Worm (Caenorhabditis elegans) whole organism, L2 larva: Measurements from ENCODE around the gene K04C2.5.
A peak's percentile ranks its signal among the peaks of the same experiment; 100 is the strongest.

ENCODE experiments used
- C34F6.9 ChIP-seq: fragments of 150-350 bp; optimal IDR thresholded peaks from 2 replicates; lab custom pipeline; 2014; ENCODE audit warnings: missing biosample characterization, missing genetic modification characterization
- F13H6.1 ChIP-seq: sonication (generic microtip); optimal IDR thresholded peaks from 2 replicates; lab custom pipeline; 2016; ENCODE audit warnings: missing genetic modification characterization, missing compliant biosample characterization
- Y55F3AM.14 ChIP-seq: fragments of 200-800 bp; sonication (Bioruptor generic); optimal IDR thresholded peaks from 2 replicates; lab custom pipeline; 2018; ENCODE audit warnings: mild to moderate bottlenecking, missing genetic modification characterization, missing compliant biosample characterization
- ZK546.5 ChIP-seq: sonication (generic microtip); optimal IDR thresholded peaks from 2 replicates; lab custom pipeline; 2017; ENCODE audit warnings: missing biosample characterization, missing genetic modification characterization
- alr-1 ChIP-seq: fragments of 150-350 bp; optimal IDR thresholded peaks from 2 replicates; lab custom pipeline; 2014; ENCODE audit warnings: missing biosample characterization, missing genetic modification characterization
- aly-2 ChIP-seq: fragments of 150-350 bp; optimal IDR thresholded peaks from 2 replicates; lab custom pipeline; 2014; ENCODE audit warnings: missing biosample characterization, missing genetic modification characterization
- ama-1 ChIP-seq: fragments of 150-350 bp; optimal IDR thresholded peaks from 2 replicates; lab custom pipeline; 2018; ENCODE audit warnings: inconsistent platforms
- blmp-1 ChIP-seq: sonication (generic microtip); optimal IDR thresholded peaks from 2 replicates; lab custom pipeline; 2017; ENCODE audit warnings: missing genetic modification characterization, mild to moderate bottlenecking, missing compliant biosample characterization, antibody characterized with exemption, moderate library complexity; ENCODE audit not compliant: insufficient read depth
- ceh-16 ChIP-seq: fragments of 150-350 bp; optimal IDR thresholded peaks from 2 replicates; lab custom pipeline; 2014; ENCODE audit warnings: missing biosample characterization, missing genetic modification characterization
- ceh-82 ChIP-seq: fragments of 150-350 bp; optimal IDR thresholded peaks from 2 replicates; lab custom pipeline; 2014; ENCODE audit warnings: missing biosample characterization, missing genetic modification characterization
- crh-2 ChIP-seq: sonication (generic microtip); optimal IDR thresholded peaks from 2 replicates; lab custom pipeline; 2017; ENCODE audit warnings: missing biosample characterization, missing genetic modification characterization
- dmd-4 ChIP-seq: sonication (generic microtip); optimal IDR thresholded peaks from 2 replicates; lab custom pipeline; 2017; ENCODE audit warnings: missing biosample characterization, missing genetic modification characterization
- egl-27 ChIP-seq: sonication (generic microtip); optimal IDR thresholded peaks from 3 replicates; lab custom pipeline; 2017; ENCODE audit warnings: missing biosample characterization, missing genetic modification reagents, missing genetic modification characterization
- elt-1 ChIP-seq: fragments of 150-350 bp; optimal IDR thresholded peaks from 2 replicates; lab custom pipeline; 2014; ENCODE audit warnings: missing biosample characterization, missing genetic modification characterization
- elt-3 ChIP-seq: sonication (generic microtip); optimal IDR thresholded peaks from 2 replicates; lab custom pipeline; 2017; ENCODE audit warnings: missing biosample characterization, missing genetic modification characterization
- fos-1 ChIP-seq: fragments of 150-350 bp; optimal IDR thresholded peaks from 2 replicates; lab custom pipeline; 2014; ENCODE audit warnings: missing biosample characterization, missing genetic modification characterization
- gmeb-1 ChIP-seq: fragments of 150-350 bp; optimal IDR thresholded peaks from 2 replicates; lab custom pipeline; 2014; ENCODE audit warnings: missing biosample characterization, missing genetic modification characterization
- lin-13 ChIP-seq: fragments of 150-350 bp; optimal IDR thresholded peaks from 2 replicates; lab custom pipeline; 2014; ENCODE audit warnings: missing biosample characterization, missing genetic modification reagents, missing genetic modification characterization
- lin-39 ChIP-seq: fragments of 150-350 bp; optimal IDR thresholded peaks from 2 replicates; lab custom pipeline; 2014; ENCODE audit warnings: missing biosample characterization, missing genetic modification reagents, missing genetic modification characterization
- lsy-2 ChIP-seq, 2 experiments: fragments of 150-350 bp in 1 of 2; sonication (generic microtip) in 1 of 2; optimal IDR thresholded peaks; 2 replicates each; lab custom pipeline; 2014 to 2017; ENCODE audit warnings: missing biosample characterization in 2 of 2, missing genetic modification characterization in 2 of 2
- mab-5 ChIP-seq: fragments of 150-350 bp; optimal IDR thresholded peaks from 2 replicates; lab custom pipeline; 2014; ENCODE audit warnings: missing biosample characterization, missing genetic modification characterization
- mbf-1 ChIP-seq: sonication (generic microtip); optimal IDR thresholded peaks from 2 replicates; lab custom pipeline; 2017; ENCODE audit warnings: missing biosample characterization, missing genetic modification characterization
- nhr-10 ChIP-seq: sonication (generic microtip); optimal IDR thresholded peaks from 2 replicates; lab custom pipeline; 2017; ENCODE audit warnings: missing biosample characterization, missing genetic modification characterization
- nhr-11 ChIP-seq: fragments of 150-350 bp; optimal IDR thresholded peaks from 2 replicates; lab custom pipeline; 2014; ENCODE audit warnings: missing biosample characterization, missing genetic modification characterization
- nhr-12 ChIP-seq: fragments of 150-350 bp; optimal IDR thresholded peaks from 2 replicates; lab custom pipeline; 2014; ENCODE audit warnings: missing biosample characterization, missing genetic modification characterization
- nhr-129 ChIP-seq: fragments of 150-350 bp; optimal IDR thresholded peaks from 2 replicates; lab custom pipeline; 2014; ENCODE audit warnings: missing biosample characterization, missing genetic modification characterization
- nhr-21 ChIP-seq: fragments of 150-350 bp; optimal IDR thresholded peaks from 2 replicates; lab custom pipeline; 2014; ENCODE audit warnings: missing biosample characterization, missing genetic modification characterization
- nhr-23 ChIP-seq: fragments of 150-350 bp; optimal IDR thresholded peaks from 2 replicates; lab custom pipeline; 2014; ENCODE audit warnings: missing biosample characterization, missing genetic modification reagents, missing genetic modification characterization
- nhr-237 ChIP-seq: fragments of 150-350 bp; optimal IDR thresholded peaks from 2 replicates; lab custom pipeline; 2014; ENCODE audit warnings: missing biosample characterization, missing genetic modification characterization
- nhr-25 ChIP-seq: fragments of 150-350 bp; sonication (generic microtip); optimal IDR thresholded peaks from 3 replicates; lab custom pipeline; 2014; ENCODE audit warnings: missing biosample characterization, missing genetic modification characterization
- nhr-6 ChIP-seq: fragments of 150-350 bp; optimal IDR thresholded peaks from 2 replicates; lab custom pipeline; 2014; ENCODE audit warnings: missing biosample characterization, missing genetic modification characterization
- nhr-77 ChIP-seq: fragments of 150-350 bp; optimal IDR thresholded peaks from 2 replicates; lab custom pipeline; 2014; ENCODE audit warnings: missing biosample characterization, missing genetic modification characterization
- peb-1 ChIP-seq: fragments of 150-350 bp; optimal IDR thresholded peaks from 2 replicates; lab custom pipeline; 2014; ENCODE audit warnings: missing biosample characterization, missing genetic modification characterization
- skn-1 ChIP-seq: sonication (generic microtip); optimal IDR thresholded peaks from 2 replicates; lab custom pipeline; 2017; ENCODE audit warnings: missing biosample characterization, missing genetic modification characterization
- sma-3 ChIP-seq: sonication (generic microtip); optimal IDR thresholded peaks from 2 replicates; lab custom pipeline; 2016; ENCODE audit warnings: missing genetic modification reagents, missing genetic modification characterization, missing compliant biosample characterization
- sma-9 ChIP-seq, 2 experiments: fragments of 150-350 bp in 1 of 2; sonication (generic microtip) in 1 of 2; optimal IDR thresholded peaks; 2 replicates each; lab custom pipeline; 2014 to 2016; ENCODE audit warnings: missing genetic modification characterization in 2 of 2, mild to moderate bottlenecking in 1 of 2, missing biosample characterization in 1 of 2, missing compliant biosample characterization in 1 of 2, missing genetic modification reagents in 1 of 2, moderate library complexity in 1 of 2
- snpc-4 ChIP-seq: fragments of 150-350 bp; optimal IDR thresholded peaks from 2 replicates; lab custom pipeline; 2014; ENCODE audit warnings: missing biosample characterization, missing genetic modification characterization
- unc-39 ChIP-seq: fragments of 150-350 bp; optimal IDR thresholded peaks from 2 replicates; lab custom pipeline; 2014; ENCODE audit warnings: missing biosample characterization, missing genetic modification characterization
- unc-55 ChIP-seq: fragments of 150-350 bp; sonication (generic microtip); optimal IDR thresholded peaks from 3 replicates; lab custom pipeline; 2014; ENCODE audit warnings: missing biosample characterization, missing genetic modification reagents, missing genetic modification characterization
- unc-62 ChIP-seq: fragments of 150-350 bp; optimal IDR thresholded peaks from 2 replicates; lab custom pipeline; 2014; ENCODE audit warnings: missing biosample characterization, missing genetic modification reagents, missing genetic modification characterization
- zag-1 ChIP-seq: fragments of 150-350 bp; optimal IDR thresholded peaks from 2 replicates; lab custom pipeline; 2014; ENCODE audit warnings: missing biosample characterization, missing genetic modification characterization
- ztf-1 ChIP-seq: fragments of 200-800 bp; sonication (Bioruptor generic); conservative IDR thresholded peaks from 2 replicates; pipeline ENCODE4 v1.3.6; 2022; ENCODE audit warnings: missing genetic modification characterization, missing compliant biosample characterization
- ztf-11 ChIP-seq: sonication (generic microtip); optimal IDR thresholded peaks from 2 replicates; lab custom pipeline; 2017; ENCODE audit warnings: missing biosample characterization, missing genetic modification characterization
- ztf-4 ChIP-seq: fragments of 150-350 bp; optimal IDR thresholded peaks from 2 replicates; lab custom pipeline; 2014; ENCODE audit warnings: missing biosample characterization, missing genetic modification characterization

K04C2.5 gene

ce11 chrIII:6869268-6869667, 22.2 kb downstream of the K04C2.5 start, which contains the start of the genes cra-1 and kbp-1 (continued):
- TF ChIP-seq nhr-10 (tag; lab: Kevin White, UChicago) (no peak), skn-1 (no peak), zag-1 (no peak), unc-39 (tag; lab: Kevin White, UChicago) (no peak), lsy-2 (tag; optimal IDR thresholded peaks at IDR 0.05; lab: Kevin White, UChicago) (peak; percentile 1 to 59), nhr-6 (tag; lab: Kevin White, UChicago) (no peak), elt-1 (no peak), ztf-4 (tag; lab: Kevin White, UChicago) (no peak), ama-1 (no peak), fos-1 (tag; lab: Kevin White, UChicago) (no peak), unc-62 (GFP tag; lab: Kevin White, UChicago) (no peak), ceh-82 (no peak)

- TF ChIP-seq alr-1 (tag; lab: Kevin White, UChicago) = no peak
- no peak for TF ChIP-seq elt-1
- peak; percentile 12 for TF ChIP-seq sma-9 (GFP tag; optimal IDR thresholded peaks at IDR 0.05; lab: Kevin White, UChicago)
- TF ChIP-seq sma-9 (tag; optimal IDR thresholded peaks at IDR 0.05; lab: Kevin White, UChicago) = no peak
- TF ChIP-seq Y55F3AM.14 (GFP tag; lab: Kevin White, UChicago) = no peak
- TF ChIP-seq blmp-1 (tag; lab: Kevin White, UChicago) = peak; percentile 86
- TF ChIP-seq lin-13 (GFP tag; lab: Kevin White, UChicago) = no peak
- peak; percentile 49 for TF ChIP-seq C34F6.9 (tag; lab: Kevin White, UChicago)
- TF ChIP-seq unc-55 (GFP tag; lab: Kevin White, UChicago) = no peak
- no peak for TF ChIP-seq nhr-21 (tag; lab: Kevin White, UChicago)
- no peak for TF ChIP-seq unc-62 (GFP tag; lab: Kevin White, UChicago)
- TF ChIP-seq sma-3 (GFP tag; lab: Kevin White, UChicago) = no peak
- peak; percentile 1 for TF ChIP-seq nhr-129 (tag; lab: Kevin White, UChicago)
- TF ChIP-seq gmeb-1 (tag; lab: Kevin White, UChicago) = peak; percentile 12
- peak in 1 of 2 experiments; percentile 5 for TF ChIP-seq lsy-2 (tag; optimal IDR thresholded peaks at IDR 0.05; lab: Kevin White, UChicago)
- no peak for TF ChIP-seq nhr-11 (tag; lab: Kevin White, UChicago)
- TF ChIP-seq fos-1 (tag; lab: Kevin White, UChicago) = peak; percentile 92
- TF ChIP-seq nhr-77 = no peak
- no peak for TF ChIP-seq unc-39 (tag; lab: Kevin White, UChicago)
- TF ChIP-seq ZK546.5 = no peak
- no peak for TF ChIP-seq zag-1
- TF ChIP-seq crh-2 = peak; percentile 19
- TF ChIP-seq ztf-11 = no peak
- no peak for TF ChIP-seq nhr-237 (tag; lab: Kevin White, UChicago)
Observed at ce11 chrIII:6863901-6864300, 27.6 kb downstream of the K04C2.5 start, which contains the start of gene sma-3. Gene sma-3, minus strand, starts transcription at chrIII:6863968.

- TF ChIP-seq ZK546.5 (no peak), ztf-4 (tag; lab: Kevin White, UChicago) (no peak), nhr-77 (no peak), ztf-1 (no peak), lin-39 (no peak), egl-27 (no peak), ceh-82 (no peak), nhr-12 (tag; lab: Kevin White, UChicago) (no peak), ama-1 (no peak), nhr-11 (tag; lab: Kevin White, UChicago) (no peak), F13H6.1 (tag; lab: Kevin White, UChicago) (no peak), aly-2 (no peak)
Observed at ce11 chrIII:6859482-6859881, 32.0 kb downstream of the K04C2.5 start, which contains the start of gene clec-158. Gene clec-158, minus strand, starts transcription at chrIII:6859582.

ce11 chrIII:6857390-6857848, 34.0 kb downstream of the K04C2.5 start:
- TF ChIP-seq lsy-2 (tag; optimal IDR thresholded peaks at IDR 0.05; lab: Kevin White, UChicago) (peak in 1 of 2 experiments; percentile 55), zag-1 (no peak), F13H6.1 (tag; lab: Kevin White, UChicago) (peak; percentile 73), elt-3 (tag; lab: Kevin White, UChicago) (no peak), nhr-12 (tag; lab: Kevin White, UChicago) (no peak), sma-9 (GFP tag; optimal IDR thresholded peaks at IDR 0.05; lab: Kevin White, UChicago) (peak; percentile 78), sma-9 (tag; optimal IDR thresholded peaks at IDR 0.05; lab: Kevin White, UChicago) (no peak), mab-5 (tag; lab: Kevin White, UChicago) (no peak), ztf-1 (no peak), egl-27 (no peak), skn-1 (no peak), ztf-4 (tag; lab: Kevin White, UChicago) (no peak), mbf-1 (no peak), Y55F3AM.14 (GFP tag; lab: Kevin White, UChicago) (no peak), ztf-11 (no peak), unc-62 (GFP tag; lab: Kevin White, UChicago) (no peak), peb-1 (tag; lab: Kevin White, UChicago) (no peak), nhr-25 (tag; lab: Kevin White, UChicago) (peak; percentile 33), blmp-1 (tag; lab: Kevin White, UChicago) (peak; percentile 64), ama-1 (no peak), nhr-11 (tag; lab: Kevin White, UChicago) (no peak), nhr-129 (tag; lab: Kevin White, UChicago) (peak; percentile 85), nhr-23 (no peak), lin-39 (no peak), lin-13 (GFP tag; lab: Kevin White, UChicago) (no peak), dmd-4 (tag; lab: Kevin White, UChicago) (no peak), unc-39 (tag; lab: Kevin White, UChicago) (no peak), snpc-4 (no peak), nhr-77 (no peak), ceh-16 (no peak), crh-2 (peak; percentile 49), nhr-6 (tag; lab: Kevin White, UChicago) (no peak)
